Fruit fly (Drosophila melanogaster) whole organism, prepupa: ENCODE measurements around the gene bel.

Source experiments
- CG10631 ChIP-seq: fragments of 200-800 bp; sonication (Bioruptor generic); optimal IDR thresholded peaks from 2 replicates; lab custom pipeline; 2016; ENCODE audit warnings: missing biosample characterization, missing genetic modification characterization
- CG11294 ChIP-seq: fragments of 200-800 bp; sonication (Bioruptor generic); IDR thresholded peaks from 2 replicates; pipeline ENCODE4 v1.3.6; 2022; ENCODE audit warnings: missing biosample characterization, missing genetic modification characterization
- CG11762 ChIP-seq: fragments of 200-800 bp; sonication (Bioruptor generic); optimal IDR thresholded peaks from 3 replicates; lab custom pipeline; 2016; ENCODE audit warnings: missing biosample characterization, missing genetic modification characterization; ENCODE audit not compliant: insufficient read depth
- CG11902 ChIP-seq: fragments of 200-800 bp; sonication (Bioruptor generic); optimal IDR thresholded peaks from 3 replicates; lab custom pipeline; 2016; ENCODE audit warnings: missing biosample characterization, missing genetic modification characterization
- CG15336 ChIP-seq: fragments of 200-800 bp; sonication (Bioruptor generic); IDR thresholded peaks from 2 replicates; pipeline ENCODE4 v1.3.6; 2022; ENCODE audit warnings: missing biosample characterization, missing genetic modification characterization
- CG1621 ChIP-seq: fragments of 200-800 bp; sonication (Bioruptor generic); optimal IDR thresholded peaks from 3 replicates; lab custom pipeline; 2018; ENCODE audit warnings: missing biosample characterization, mild to moderate bottlenecking, missing genetic modification characterization
- CG16779 ChIP-seq: fragments of 200-800 bp; sonication (Bioruptor generic); optimal IDR thresholded peaks from 3 replicates; lab custom pipeline; 2017; ENCODE audit warnings: missing biosample characterization, mild to moderate bottlenecking, missing genetic modification characterization
- CG3032 ChIP-seq: fragments of 200-800 bp; optimal IDR thresholded peaks from 2 replicates; lab custom pipeline; 2019; ENCODE audit warnings: missing biosample characterization, mild to moderate bottlenecking, missing genetic modification characterization, moderate library complexity
- CG32006 ChIP-seq: fragments of 200-800 bp; sonication (Bioruptor generic); optimal IDR thresholded peaks from 3 replicates; lab custom pipeline; 2017; ENCODE audit warnings: missing biosample characterization, mild to moderate bottlenecking, missing genetic modification characterization
- CG34406 ChIP-seq: fragments of 200-800 bp; sonication (Bioruptor generic); optimal IDR thresholded peaks from 3 replicates; lab custom pipeline; 2016; ENCODE audit warnings: missing biosample characterization, missing genetic modification characterization
- CG3919 ChIP-seq: fragments of 200-800 bp; sonication (Bioruptor generic); optimal IDR thresholded peaks from 3 replicates; lab custom pipeline; 2016; ENCODE audit warnings: missing biosample characterization, missing genetic modification characterization
- CG6163 ChIP-seq: fragments of 200-800 bp; sonication (Bioruptor generic); IDR thresholded peaks from 3 replicates; pipeline ENCODE4 v1.3.6; 2022; ENCODE audit warnings: missing biosample characterization, missing genetic modification characterization
- CG6276 ChIP-seq: fragments of 200-800 bp; sonication (Bioruptor generic); optimal IDR thresholded peaks from 2 replicates; lab custom pipeline; 2017; ENCODE audit warnings: missing biosample characterization, mild to moderate bottlenecking, missing genetic modification characterization
- CG6792 ChIP-seq: fragments of 200-800 bp; sonication (Bioruptor generic); optimal IDR thresholded peaks from 3 replicates; lab custom pipeline; 2016; ENCODE audit warnings: missing biosample characterization, missing genetic modification characterization
- CG6808 ChIP-seq: fragments of 200-800 bp; sonication (Bioruptor generic); optimal IDR thresholded peaks from 3 replicates; lab custom pipeline; 2017; ENCODE audit warnings: missing biosample characterization, missing genetic modification characterization, mild to moderate bottlenecking, moderate library complexity, missing genetic modification reagents
- CG6854 ChIP-seq: fragments of 200-800 bp; sonication (Bioruptor generic); optimal IDR thresholded peaks from 2 replicates; lab custom pipeline; 2017; ENCODE audit warnings: missing biosample characterization, mild to moderate bottlenecking, missing genetic modification characterization
- CG7368 ChIP-seq: fragments of 200-800 bp; sonication (Bioruptor generic); optimal IDR thresholded peaks from 3 replicates; lab custom pipeline; 2016; ENCODE audit warnings: missing biosample characterization, missing genetic modification characterization
- CG8119 ChIP-seq: fragments of 200-800 bp; sonication (Bioruptor generic); IDR thresholded peaks from 3 replicates; pipeline ENCODE4 v1.3.6; 2022; ENCODE audit warnings: missing biosample characterization, missing genetic modification characterization
- CG8319 ChIP-seq: fragments of 200-800 bp; sonication (Bioruptor generic); optimal IDR thresholded peaks from 3 replicates; lab custom pipeline; 2016; ENCODE audit warnings: missing biosample characterization, missing genetic modification characterization
- CG8632 ChIP-seq: fragments of 200-800 bp; sonication (Bioruptor generic); optimal IDR thresholded peaks from 3 replicates; lab custom pipeline; 2016; ENCODE audit warnings: missing biosample characterization, missing genetic modification characterization
- Eip75B ChIP-seq: fragments of 200-800 bp; sonication (Bioruptor generic); optimal IDR thresholded peaks from 3 replicates; lab custom pipeline; 2016; ENCODE audit warnings: missing biosample characterization, missing genetic modification characterization
- Eip78C ChIP-seq: fragments of 200-800 bp; sonication (Bioruptor generic); peaks from one replicate; lab custom pipeline; 2016; ENCODE audit warnings: missing biosample characterization, missing genetic modification characterization
- Eip93F ChIP-seq: fragments of 200-800 bp; sonication (Bioruptor generic); optimal IDR thresholded peaks from 2 replicates; lab custom pipeline; 2016; ENCODE audit warnings: missing biosample characterization, mild to moderate bottlenecking, missing genetic modification characterization
- Ets96B ChIP-seq: fragments of 200-800 bp; optimal IDR thresholded peaks from 2 replicates; lab custom pipeline; 2019; ENCODE audit warnings: missing biosample characterization, mild to moderate bottlenecking, missing genetic modification characterization, moderate library complexity
- Gug ChIP-seq: fragments of 200-800 bp; sonication (Bioruptor generic); IDR thresholded peaks from 2 replicates; pipeline ENCODE4 v1.3.6; 2022; ENCODE audit warnings: missing biosample characterization, missing genetic modification characterization
- Hr39 ChIP-seq: fragments of 200-800 bp; sonication (Bioruptor generic); optimal IDR thresholded peaks from 2 replicates; lab custom pipeline; 2016; ENCODE audit warnings: missing biosample characterization, missing genetic modification characterization
- Hr4 ChIP-seq: fragments of 200-800 bp; sonication (Bioruptor generic); optimal IDR thresholded peaks from 3 replicates; lab custom pipeline; 2016; ENCODE audit warnings: missing biosample characterization, missing genetic modification characterization
- Lpt ChIP-seq: fragments of 200-800 bp; sonication (Bioruptor generic); optimal IDR thresholded peaks from 3 replicates; lab custom pipeline; 2016; ENCODE audit warnings: missing biosample characterization, missing genetic modification characterization
- Met ChIP-seq: fragments of 200-800 bp; sonication (Bioruptor generic); optimal IDR thresholded peaks from 3 replicates; lab custom pipeline; 2016; ENCODE audit warnings: missing biosample characterization, missing genetic modification characterization
- OdsH ChIP-seq: fragments of 200-800 bp; sonication (Bioruptor generic); optimal IDR thresholded peaks from 3 replicates; lab custom pipeline; 2016; ENCODE audit warnings: missing biosample characterization, missing genetic modification characterization
- Sox102F ChIP-seq: fragments of 200-800 bp; sonication (Bioruptor generic); optimal IDR thresholded peaks from 2 replicates; lab custom pipeline; 2016; ENCODE audit warnings: missing biosample characterization, mild to moderate bottlenecking, missing genetic modification characterization
- Sox14 ChIP-seq: fragments of 200-800 bp; sonication (Bioruptor generic); optimal IDR thresholded peaks from 3 replicates; lab custom pipeline; 2016; ENCODE audit warnings: missing biosample characterization, missing genetic modification characterization
- Sox15 ChIP-seq: fragments of 200-800 bp; sonication (Bioruptor generic); optimal IDR thresholded peaks from 3 replicates; lab custom pipeline; 2016; ENCODE audit warnings: missing biosample characterization, missing genetic modification characterization
- achi ChIP-seq: fragments of 200-800 bp; sonication (Bioruptor generic); optimal IDR thresholded peaks from 3 replicates; lab custom pipeline; 2016; ENCODE audit warnings: missing biosample characterization, missing genetic modification characterization
- acj6 ChIP-seq: fragments of 200-800 bp; sonication (Bioruptor generic); optimal IDR thresholded peaks from 3 replicates; lab custom pipeline; 2016; ENCODE audit warnings: missing biosample characterization, missing genetic modification characterization
- cyc ChIP-seq: fragments of 200-800 bp; sonication (Bioruptor generic); optimal IDR thresholded peaks from 3 replicates; lab custom pipeline; 2016; ENCODE audit warnings: missing biosample characterization, missing genetic modification characterization
- dsx ChIP-seq: fragments of 200-800 bp; optimal IDR thresholded peaks from 3 replicates; lab custom pipeline; 2019; ENCODE audit warnings: missing biosample characterization, mild to moderate bottlenecking, missing genetic modification characterization, moderate library complexity; ENCODE audit not compliant: poor library complexity, severe bottlenecking
- eg ChIP-seq: fragments of 200-800 bp; sonication (Bioruptor generic); IDR thresholded peaks from 3 replicates; pipeline ENCODE4 v1.3.6; 2022; ENCODE audit warnings: missing biosample characterization, missing genetic modification characterization
- fd59A ChIP-seq: fragments of 200-800 bp; sonication (Bioruptor generic); optimal IDR thresholded peaks from 2 replicates; lab custom pipeline; 2017; ENCODE audit warnings: missing biosample characterization, mild to moderate bottlenecking, missing genetic modification characterization, missing genetic modification reagents
- fd85E ChIP-seq: fragments of 200-800 bp; sonication (Bioruptor generic); optimal IDR thresholded peaks from 3 replicates; lab custom pipeline; 2016; ENCODE audit warnings: missing biosample characterization, missing genetic modification characterization
- fkh ChIP-seq: fragments of 200-800 bp; sonication (Bioruptor generic); optimal IDR thresholded peaks from 3 replicates; lab custom pipeline; 2017; ENCODE audit warnings: missing biosample characterization, mild to moderate bottlenecking, missing genetic modification characterization, moderate library complexity
- lz ChIP-seq: fragments of 200-800 bp; sonication (Bioruptor generic); optimal IDR thresholded peaks from 3 replicates; lab custom pipeline; 2016; ENCODE audit warnings: missing biosample characterization, missing genetic modification characterization
- net ChIP-seq: fragments of 200-800 bp; sonication (Bioruptor generic); optimal IDR thresholded peaks from 3 replicates; lab custom pipeline; 2016; ENCODE audit warnings: missing biosample characterization, missing genetic modification characterization
- pdm3 ChIP-seq: fragments of 200-800 bp; sonication (Bioruptor generic); optimal IDR thresholded peaks from 3 replicates; lab custom pipeline; 2016; ENCODE audit warnings: missing biosample characterization, missing genetic modification characterization
- salr ChIP-seq, 2 experiments: fragments of 200-800 bp; sonication (Bioruptor generic); optimal IDR thresholded peaks; 3 replicates each; lab custom pipeline; 2016 to 2018; ENCODE audit warnings: missing biosample characterization in 2 of 2, missing genetic modification characterization in 2 of 2, mild to moderate bottlenecking in 1 of 2
- spab ChIP-seq: fragments of 200-800 bp; sonication (Bioruptor generic); optimal IDR thresholded peaks from 2 replicates; lab custom pipeline; 2017; ENCODE audit warnings: missing biosample characterization, mild to moderate bottlenecking, missing genetic modification characterization, missing genetic modification reagents
- ss ChIP-seq, 2 experiments: fragments of 200-800 bp; sonication (Bioruptor generic); optimal IDR thresholded peaks; 2 replicates in 1 of 2; 3 replicates in 1 of 2; lab custom pipeline; 2017 to 2018; ENCODE audit warnings: mild to moderate bottlenecking in 2 of 2, missing biosample characterization in 2 of 2, missing genetic modification characterization in 2 of 2, moderate library complexity in 1 of 2
- svp ChIP-seq: fragments of 200-800 bp; sonication (Bioruptor generic); peaks from one replicate; lab custom pipeline; 2016; ENCODE audit warnings: missing biosample characterization, missing genetic modification characterization
- vri ChIP-seq: fragments of 200-800 bp; sonication (Bioruptor generic); optimal IDR thresholded peaks from 3 replicates; lab custom pipeline; 2016; ENCODE audit warnings: missing biosample characterization, mild to moderate bottlenecking, missing genetic modification characterization

The bel gene

DNA sequence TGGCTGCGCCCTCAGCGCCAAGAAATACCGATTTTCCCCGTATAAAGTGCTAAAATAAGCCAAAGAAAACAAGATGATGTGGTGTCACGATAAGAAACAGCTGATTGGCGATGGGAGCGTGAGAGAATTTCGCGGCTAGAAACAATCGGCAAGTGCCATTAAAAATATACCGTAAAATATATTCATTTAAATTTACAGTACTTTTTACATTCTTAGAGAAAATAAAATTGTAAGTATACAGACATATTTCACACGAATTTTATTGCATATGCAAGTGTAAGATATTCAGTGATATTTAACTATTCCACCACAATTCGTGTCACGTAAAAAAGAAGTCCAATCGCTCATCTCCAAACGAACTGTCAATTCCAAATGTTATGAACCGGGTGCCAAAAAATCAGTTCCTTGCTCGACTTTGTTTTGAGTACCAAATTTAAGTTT is 16.0 kb upstream of the bel start, which contains the start of the genes Unc50, CG11755 and CG8043 (continued):
- TF ChIP-seq Ets96B (tag; lab: Kevin White, UChicago) (peak; percentile 74), CG11762 (GFP tag; lab: Kevin White, UChicago) (peak; percentile 63), Sox15 (peak; percentile 62), Eip75B (peak; percentile 74), CG8319 (GFP tag; lab: Kevin White, UChicago) (peak; percentile 41), CG34406 (GFP tag; lab: Kevin White, UChicago) (peak; percentile 56), CG8119 (GFP tag; lab: Robert Waterston, UW) (peak; percentile 51; the same call in 1 of the 3 replicates), CG10631 (GFP tag; lab: Kevin White, UChicago) (peak; percentile 77), spab (GFP tag; lab: Kevin White, UChicago) (no peak), Sox14 (peak; percentile 83), Sox102F (GFP tag; lab: Kevin White, UChicago) (peak; percentile 80), CG6792 (GFP tag; lab: Kevin White, UChicago) (peak; percentile 57), eg (GFP tag; lab: Robert Waterston, UW) (peak; percentile 52; the same call in 2 of the 3 replicates)

- peak; percentile 1 for TF ChIP-seq Sox102F (GFP tag; lab: Kevin White, UChicago)
- TF ChIP-seq CG32006 (GFP tag; lab: Kevin White, UChicago), result no peak
- TF ChIP-seq CG6808 (GFP tag; lab: Kevin White, UChicago), result no peak
- TF ChIP-seq salr (GFP tag; optimal IDR thresholded peaks at IDR 0.05; lab: Kevin White, UChicago), result no peak
- TF ChIP-seq CG3032 (tag; lab: Kevin White, UChicago), result peak; percentile 46
- TF ChIP-seq fkh, result no peak
- no peak for TF ChIP-seq lz
- TF ChIP-seq CG6163 (GFP tag; lab: Robert Waterston, UW), result no peak
- TF ChIP-seq CG3919 (GFP tag; lab: Kevin White, UChicago), result no peak
- TF ChIP-seq fd85E (GFP tag; lab: Kevin White, UChicago), result no peak
- no peak for TF ChIP-seq CG8119 (GFP tag; lab: Robert Waterston, UW)
- TF ChIP-seq Hr39, result no peak
- TF ChIP-seq Lpt (GFP tag; lab: Kevin White, UChicago), result no peak
- no peak for TF ChIP-seq fd59A (GFP tag; lab: Kevin White, UChicago)
- no peak for TF ChIP-seq Sox15
- TF ChIP-seq CG15336, result peak; percentile 10; the same call in 1 of the 2 replicates
- TF ChIP-seq Eip78C (GFP tag; lab: Kevin White, UChicago), result peak; percentile 85
- no peak for TF ChIP-seq Gug (GFP tag; lab: Robert Waterston, UW)
- TF ChIP-seq CG34406 (GFP tag; lab: Kevin White, UChicago), result no peak
- TF ChIP-seq dsx (GFP tag; lab: Kevin White, UChicago), result no peak
- TF ChIP-seq Hr4 (GFP tag; lab: Kevin White, UChicago), result peak; percentile 9
- TF ChIP-seq cyc (GFP tag; lab: Kevin White, UChicago), result no peak
- no peak for TF ChIP-seq ss (GFP tag; optimal IDR thresholded peaks at IDR 0.05; lab: Kevin White, UChicago)
- TF ChIP-seq Eip75B, result peak; percentile 1
- no peak for TF ChIP-seq achi (GFP tag; lab: Kevin White, UChicago)
- no peak for TF ChIP-seq pdm3 (GFP tag; lab: Kevin White, UChicago)
- TF ChIP-seq vri (GFP tag; lab: Kevin White, UChicago), result no peak
- no peak for TF ChIP-seq CG11902
- TF ChIP-seq Sox14, result peak; percentile 9
- TF ChIP-seq Met, result peak; percentile 6
- no peak for TF ChIP-seq net
- TF ChIP-seq acj6 (GFP tag; lab: Kevin White, UChicago), result no peak
- TF ChIP-seq Eip93F (GFP tag; lab: Kevin White, UChicago), result no peak
- TF ChIP-seq CG8632 (GFP tag; lab: Kevin White, UChicago), result no peak
- TF ChIP-seq OdsH (GFP tag; lab: Kevin White, UChicago), result peak; percentile 13
- TF ChIP-seq CG11294, result no peak
- TF ChIP-seq CG6276 (GFP tag; lab: Kevin White, UChicago), result no peak
- no peak for TF ChIP-seq CG6854 (GFP tag; lab: Kevin White, UChicago)
- no peak for TF ChIP-seq CG1621 (tag; lab: Kevin White, UChicago)
- no peak for TF ChIP-seq CG10631 (GFP tag; lab: Kevin White, UChicago)
- TF ChIP-seq CG6792 (GFP tag; lab: Kevin White, UChicago), result no peak
- TF ChIP-seq CG16779 (tag; lab: Kevin White, UChicago), result no peak
- TF ChIP-seq CG8319 (GFP tag; lab: Kevin White, UChicago), result no peak
- no peak for TF ChIP-seq svp (GFP tag; lab: Kevin White, UChicago)
- no peak for TF ChIP-seq CG7368 (GFP tag; lab: Kevin White, UChicago)
Observed at dm6 chr3R:8673803-8674234, 13.3 kb upstream of the bel start, which contains the start of gene mRpL19. TSS of gene mRpL19 (plus strand) at chr3R:8674109.
